Worm (Caenorhabditis elegans) whole organism, early embryonic: ENCODE measurements around the gene ZK1098.6.

ENCODE experiments used
- B0310.2 ChIP-seq: sonication (generic microtip); optimal IDR thresholded peaks from 2 replicates; lab custom pipeline; 2016; ENCODE audit warnings: mild to moderate bottlenecking, missing genetic modification characterization, missing compliant biosample characterization
- F13C5.2 ChIP-seq: sonication (generic microtip); optimal IDR thresholded peaks from 2 replicates; lab custom pipeline; 2017; ENCODE audit warnings: mild to moderate bottlenecking, missing genetic modification characterization, inconsistent platforms, missing compliant biosample characterization
- aly-1 ChIP-seq: sonication (generic microtip); optimal IDR thresholded peaks from 2 replicates; lab custom pipeline; 2016; ENCODE audit warnings: missing genetic modification characterization, missing compliant biosample characterization
- ama-1 ChIP-seq: fragments of 150-350 bp; optimal IDR thresholded peaks from 2 replicates; lab custom pipeline; 2014
- ceh-13 ChIP-seq: fragments of 200-800 bp; sonication (Bioruptor generic); optimal IDR thresholded peaks from 2 replicates; lab custom pipeline; 2018; ENCODE audit warnings: mild to moderate bottlenecking, missing genetic modification characterization, missing compliant biosample characterization
- ceh-36 ChIP-seq: sonication (generic microtip); optimal IDR thresholded peaks from 2 replicates; lab custom pipeline; 2016; ENCODE audit warnings: missing genetic modification characterization, inconsistent platforms, missing compliant biosample characterization
- ets-7 ChIP-seq: sonication (generic microtip); optimal IDR thresholded peaks from 2 replicates; lab custom pipeline; 2016; ENCODE audit warnings: missing genotype, missing genetic modification characterization, missing compliant biosample characterization
- flt-1 ChIP-seq: fragments of 200-800 bp; sonication (Bioruptor generic); IDR thresholded peaks from 2 replicates; pipeline ENCODE4 v1.3.6; 2022; ENCODE audit warnings: missing genetic modification characterization, missing compliant biosample characterization
- hmbx-1 ChIP-seq: sonication (generic microtip); optimal IDR thresholded peaks from 2 replicates; lab custom pipeline; 2016; ENCODE audit warnings: mild to moderate bottlenecking, missing genetic modification characterization, missing compliant biosample characterization
- hmg-4 ChIP-seq: fragments of 200-800 bp; sonication (Bioruptor generic); optimal IDR thresholded peaks from 2 replicates; lab custom pipeline; 2018; ENCODE audit warnings: mild to moderate bottlenecking, missing genetic modification characterization, missing compliant biosample characterization
- hnd-1 ChIP-seq: sonication (generic microtip); optimal IDR thresholded peaks from 2 replicates; lab custom pipeline; 2016; ENCODE audit warnings: missing genetic modification characterization, missing compliant biosample characterization
- pes-1 ChIP-seq: fragments of 200-800 bp; sonication (Bioruptor generic); IDR thresholded peaks from 2 replicates; pipeline ENCODE4 v1.3.6; 2022; ENCODE audit warnings: missing genetic modification reagents, missing genetic modification characterization, missing compliant biosample characterization
- scrt-1 ChIP-seq: fragments of 200-800 bp; sonication (Bioruptor generic); IDR thresholded peaks from 2 replicates; pipeline ENCODE4 v1.3.6; 2022; ENCODE audit warnings: missing genetic modification characterization, missing compliant biosample characterization
- sea-1 ChIP-seq: fragments of 200-800 bp; sonication (Bioruptor generic); conservative IDR thresholded peaks from 2 replicates; pipeline ENCODE4 v1.3.6; 2022; ENCODE audit warnings: missing genetic modification characterization, missing compliant biosample characterization
- tbx-11 ChIP-seq: fragments of 200-800 bp; sonication (Bioruptor generic); IDR thresholded peaks from 2 replicates; pipeline ENCODE4 v1.3.6; 2022; ENCODE audit warnings: missing genetic modification characterization, missing compliant biosample characterization
- tbx-37 ChIP-seq: fragments of 200-800 bp; sonication (Bioruptor generic); conservative IDR thresholded peaks from 2 replicates; pipeline ENCODE4 v1.3.6; 2022; ENCODE audit warnings: missing genetic modification reagents, missing genetic modification characterization, missing compliant biosample characterization
- tra-4 ChIP-seq: sonication (generic microtip); optimal IDR thresholded peaks from 2 replicates; lab custom pipeline; 2017; ENCODE audit warnings: missing genetic modification characterization, missing compliant biosample characterization

The ZK1098.6 gene

DNA sequence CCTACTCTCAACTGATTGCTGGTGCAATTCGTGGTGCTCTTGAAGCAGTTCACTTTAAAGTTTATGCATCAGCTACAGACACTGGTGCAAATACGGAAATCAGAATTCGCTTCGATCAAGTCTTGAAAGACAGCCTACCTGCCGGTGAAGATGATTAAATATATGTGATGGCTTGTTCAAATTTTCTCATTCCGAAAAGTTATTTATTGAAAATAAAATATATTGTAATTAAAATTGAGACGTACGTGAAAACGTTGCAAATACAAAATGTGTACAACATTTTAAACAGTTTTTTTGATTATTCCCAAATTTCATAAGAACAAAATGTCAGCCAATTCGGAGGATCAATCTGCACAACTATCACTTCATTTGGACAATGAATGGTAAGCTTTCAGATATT is at the start of gene ZK1098.6:
Gene ZK1098.6, plus strand, starts transcription at position 301 of the 400 bp plus-strand sequence.
- no peak for TF ChIP-seq tbx-37
- TF ChIP-seq ceh-36 = no peak
- no peak for TF ChIP-seq ets-7
- no peak for TF ChIP-seq pes-1 (GFP tag; lab: Robert Waterston, UW)
- no peak for TF ChIP-seq tbx-11
- no peak for TF ChIP-seq B0310.2 (tag; lab: Kevin White, UChicago)
- TF ChIP-seq hmbx-1 (tag; lab: Kevin White, UChicago) = no peak
- TF ChIP-seq F13C5.2 (tag; lab: Kevin White, UChicago) = no peak
- TF ChIP-seq aly-1 (tag; lab: Kevin White, UChicago) = no peak
- no peak for TF ChIP-seq ama-1 (lab: Kevin White, UChicago)
- TF ChIP-seq ceh-13 (GFP tag; lab: Kevin White, UChicago) = no peak
- TF ChIP-seq tra-4 = no peak
- TF ChIP-seq sea-1 = no peak
- no peak for TF ChIP-seq scrt-1
- TF ChIP-seq hnd-1 = no peak

DNA sequence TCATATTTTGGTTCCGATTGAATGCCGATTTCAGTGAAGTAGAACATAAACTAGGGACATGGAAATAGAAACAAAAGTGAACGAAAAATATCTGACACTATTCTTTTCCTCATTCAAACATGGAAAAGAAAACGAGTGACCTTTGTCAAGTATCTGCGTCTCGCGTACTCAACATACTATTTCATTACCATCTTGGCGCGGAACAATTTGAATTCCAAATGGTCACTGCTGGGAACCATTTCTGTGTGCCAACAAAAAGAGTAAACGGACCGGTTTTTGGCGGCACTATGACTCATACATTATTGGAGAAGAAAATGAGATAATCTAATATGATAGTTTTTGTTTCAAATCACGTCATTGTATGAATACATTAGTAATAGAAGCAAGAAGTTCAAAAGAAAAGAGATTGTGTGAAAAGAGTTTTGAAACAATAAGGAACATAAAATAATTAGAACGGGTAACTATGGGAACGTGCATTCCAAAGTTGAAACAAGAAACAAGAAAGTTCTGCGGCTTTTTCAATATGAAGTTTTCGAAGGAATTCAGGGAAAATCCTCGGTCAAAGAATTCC is 44.4 kb upstream of the ZK1098.6 start:
- TF ChIP-seq ets-7 = no peak
- TF ChIP-seq hmbx-1 (tag; lab: Kevin White, UChicago) = no peak
- TF ChIP-seq hnd-1 = no peak
- TF ChIP-seq tbx-37 = no peak
- TF ChIP-seq aly-1 (tag; lab: Kevin White, UChicago) = no peak
- no peak for TF ChIP-seq hmg-4
- TF ChIP-seq flt-1 (GFP tag; lab: Robert Waterston, UW) = no peak
- no peak for TF ChIP-seq ceh-13 (GFP tag; lab: Kevin White, UChicago)
- TF ChIP-seq tbx-11 = no peak
- TF ChIP-seq sea-1 = no peak
- TF ChIP-seq ama-1 (lab: Kevin White, UChicago) = no peak
- no peak for TF ChIP-seq B0310.2 (tag; lab: Kevin White, UChicago)

DNA sequence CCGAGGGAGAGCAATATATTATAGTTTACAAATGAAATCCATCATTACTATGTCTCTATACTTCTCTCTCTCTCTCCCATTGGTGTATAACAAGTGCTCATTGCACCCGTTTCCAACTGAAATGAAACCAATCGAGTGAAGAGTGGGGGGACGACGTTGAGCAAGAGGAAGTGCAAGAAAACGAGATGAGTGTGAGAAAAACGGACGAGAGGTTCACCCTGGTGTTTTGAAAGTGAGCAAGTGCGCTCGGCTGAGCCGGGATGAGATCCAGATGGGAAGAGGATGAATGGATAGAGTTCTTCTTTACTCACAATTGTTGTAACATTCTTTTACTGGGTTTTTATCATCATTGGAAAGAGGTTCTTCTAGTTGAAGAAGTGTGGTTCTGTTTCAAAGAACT is 43.2 kb upstream of the ZK1098.6 start:
- no peak for TF ChIP-seq tbx-37
- TF ChIP-seq scrt-1 = no peak
- no peak for TF ChIP-seq aly-1 (tag; lab: Kevin White, UChicago)
- no peak for TF ChIP-seq tra-4
- TF ChIP-seq pes-1 (GFP tag; lab: Robert Waterston, UW) = no peak
- no peak for TF ChIP-seq F13C5.2 (tag; lab: Kevin White, UChicago)

DNA sequence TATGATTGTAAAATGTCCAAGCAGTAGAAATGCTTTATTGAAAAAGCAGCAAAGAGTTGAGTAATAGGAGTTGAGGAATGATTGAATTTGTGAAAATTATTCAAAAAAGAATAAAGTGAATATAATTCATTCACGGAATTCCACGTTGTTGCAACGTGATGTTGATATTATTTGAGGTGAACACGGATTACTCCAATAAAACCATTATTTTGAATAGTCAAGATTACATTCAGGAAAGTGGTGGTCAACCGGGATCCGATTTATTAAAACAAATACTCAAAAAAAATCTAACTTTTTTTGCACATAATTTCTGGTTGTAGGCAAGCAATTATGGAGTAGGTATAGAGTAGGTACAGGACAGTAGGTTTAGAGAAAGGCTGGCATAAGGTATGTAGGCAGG is 41.6 kb upstream of the ZK1098.6 start, which contains the start of gene bre-3:
Gene bre-3, minus strand, starts transcription at position 101 of the 400 bp plus-strand sequence.
- TF ChIP-seq tbx-11 = no peak
- TF ChIP-seq sea-1 = no peak
- no peak for TF ChIP-seq F13C5.2 (tag; lab: Kevin White, UChicago)
- TF ChIP-seq ama-1 (lab: Kevin White, UChicago) = no peak
- TF ChIP-seq hmbx-1 (tag; lab: Kevin White, UChicago) = no peak
- no peak for TF ChIP-seq B0310.2 (tag; lab: Kevin White, UChicago)
- no peak for TF ChIP-seq flt-1 (GFP tag; lab: Robert Waterston, UW)
- no peak for TF ChIP-seq scrt-1

DNA sequence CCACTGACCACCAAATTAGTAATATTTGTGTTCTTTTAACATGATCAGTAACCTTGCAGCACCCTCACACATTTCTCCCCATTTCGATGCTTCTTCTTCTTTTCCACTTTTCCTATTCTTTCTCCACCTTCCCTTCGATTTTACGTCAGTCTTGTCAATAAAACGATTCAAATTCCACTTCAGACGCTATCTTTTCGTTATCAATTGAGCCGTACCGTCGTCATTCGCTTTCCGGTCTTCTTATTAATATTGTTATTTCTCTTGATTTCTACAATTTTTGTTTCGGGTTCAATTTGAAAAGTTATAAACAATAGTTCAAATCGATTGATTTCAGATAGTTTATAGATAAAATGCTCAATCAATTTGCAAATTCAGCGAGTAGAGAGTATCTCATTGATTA is 39.5 kb upstream of the ZK1098.6 start:
- TF ChIP-seq B0310.2 (tag; lab: Kevin White, UChicago) (no peak), ama-1 (lab: Kevin White, UChicago) (no peak), pes-1 (GFP tag; lab: Robert Waterston, UW) (no peak), tbx-11 (no peak), tra-4 (no peak), sea-1 (no peak), scrt-1 (no peak), tbx-37 (no peak)

DNA sequence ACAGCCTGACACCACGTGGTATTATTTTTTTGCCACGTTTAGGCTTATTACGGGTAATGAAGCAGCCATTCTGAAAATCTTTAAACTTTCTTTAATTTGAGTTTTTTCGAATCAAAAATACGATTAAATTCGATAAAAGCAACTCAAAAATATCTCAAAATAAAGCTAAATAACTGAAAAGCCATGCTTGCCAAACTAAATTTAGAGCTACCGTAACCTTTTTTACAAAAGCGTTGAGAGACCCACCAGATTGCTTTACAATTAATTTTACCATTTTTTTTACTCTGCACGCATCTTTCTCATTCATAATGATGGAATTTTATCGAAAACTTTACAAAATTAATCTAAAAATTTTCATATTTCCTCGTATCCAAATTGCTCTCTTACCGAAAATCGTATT is 38.9 kb upstream of the ZK1098.6 start:
- no peak for TF ChIP-seq hnd-1
- TF ChIP-seq ama-1 (lab: Kevin White, UChicago) = no peak
- no peak for TF ChIP-seq tbx-11
- no peak for TF ChIP-seq B0310.2 (tag; lab: Kevin White, UChicago)
- TF ChIP-seq scrt-1 = no peak
- TF ChIP-seq ceh-13 (GFP tag; lab: Kevin White, UChicago) = no peak
- no peak for TF ChIP-seq hmbx-1 (tag; lab: Kevin White, UChicago)
- TF ChIP-seq sea-1 = no peak
- TF ChIP-seq aly-1 (tag; lab: Kevin White, UChicago) = no peak
- no peak for TF ChIP-seq pes-1 (GFP tag; lab: Robert Waterston, UW)
- no peak for TF ChIP-seq flt-1 (GFP tag; lab: Robert Waterston, UW)
- TF ChIP-seq ets-7 = no peak
- TF ChIP-seq tbx-37 = no peak
- no peak for TF ChIP-seq ceh-36
- no peak for TF ChIP-seq hmg-4
- TF ChIP-seq F13C5.2 (tag; lab: Kevin White, UChicago) = no peak
- no peak for TF ChIP-seq tra-4

DNA sequence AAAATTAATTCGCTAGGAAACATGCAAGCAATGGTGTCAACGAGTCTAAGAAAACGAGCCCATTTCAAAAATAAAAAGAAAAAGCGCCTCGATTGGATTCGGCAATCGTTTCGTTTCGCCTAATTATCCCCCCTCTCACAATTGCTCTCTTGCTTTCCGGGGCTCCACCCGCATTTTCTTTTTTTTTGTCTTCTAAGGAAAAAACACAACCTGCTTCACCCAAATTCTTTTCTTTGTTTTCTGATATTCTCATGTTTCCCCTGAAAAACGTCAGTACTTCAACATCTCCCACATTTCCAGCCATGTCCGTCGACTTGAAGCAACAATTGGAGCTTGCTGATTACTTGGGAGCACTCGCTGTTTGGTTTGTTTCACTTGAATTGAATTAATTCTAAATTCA is 38.5 kb upstream of the ZK1098.6 start, which contains the start of gene nlp-36:
Gene nlp-36, plus strand, starts transcription at position 301 of the 400 bp plus-strand sequence.
- no peak for TF ChIP-seq hnd-1
- TF ChIP-seq ets-7 = no peak
- no peak for TF ChIP-seq ama-1 (lab: Kevin White, UChicago)
- no peak for TF ChIP-seq aly-1 (tag; lab: Kevin White, UChicago)
- no peak for TF ChIP-seq hmbx-1 (tag; lab: Kevin White, UChicago)
- TF ChIP-seq pes-1 (GFP tag; lab: Robert Waterston, UW) = no peak
- TF ChIP-seq hmg-4 = no peak
- no peak for TF ChIP-seq scrt-1
- TF ChIP-seq sea-1 = no peak
- TF ChIP-seq tbx-37 = no peak
- TF ChIP-seq F13C5.2 (tag; lab: Kevin White, UChicago) = no peak

DNA sequence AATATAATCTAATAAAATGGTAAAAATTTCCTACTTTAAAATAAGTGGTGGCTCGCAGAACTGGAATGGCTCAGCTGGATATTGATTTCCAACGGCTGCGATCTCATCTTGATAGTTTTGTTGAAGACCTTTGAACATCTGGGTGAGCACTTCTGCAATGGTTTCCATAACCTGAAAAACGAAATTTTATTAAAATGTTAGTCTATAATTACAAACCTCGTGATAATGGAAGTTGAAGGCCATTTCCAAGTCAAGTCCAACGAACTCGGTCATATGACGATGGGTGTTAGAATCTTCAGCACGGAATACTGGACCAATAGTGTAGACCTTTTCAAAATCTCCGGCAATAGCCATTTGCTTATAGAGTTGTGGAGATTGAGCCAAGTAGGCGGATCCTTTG is 37.2 kb upstream of the ZK1098.6 start:
- no peak for TF ChIP-seq tra-4
- no peak for TF ChIP-seq B0310.2 (tag; lab: Kevin White, UChicago)
- no peak for TF ChIP-seq ama-1 (lab: Kevin White, UChicago)
- TF ChIP-seq hnd-1 = no peak
- TF ChIP-seq F13C5.2 (tag; lab: Kevin White, UChicago) = no peak
- TF ChIP-seq ets-7 = no peak
- no peak for TF ChIP-seq tbx-11
- no peak for TF ChIP-seq scrt-1
- no peak for TF ChIP-seq ceh-36
- TF ChIP-seq ceh-13 (GFP tag; lab: Kevin White, UChicago) = no peak
- no peak for TF ChIP-seq hmbx-1 (tag; lab: Kevin White, UChicago)
- no peak for TF ChIP-seq aly-1 (tag; lab: Kevin White, UChicago)
- no peak for TF ChIP-seq flt-1 (GFP tag; lab: Robert Waterston, UW)
- TF ChIP-seq sea-1 = no peak
- TF ChIP-seq tbx-37 = no peak
- no peak for TF ChIP-seq pes-1 (GFP tag; lab: Robert Waterston, UW)
- TF ChIP-seq hmg-4 = no peak
